Worm (Caenorhabditis elegans): ENCODE data around the gene F28H7.8.

F28H7.8 gene

DNA sequence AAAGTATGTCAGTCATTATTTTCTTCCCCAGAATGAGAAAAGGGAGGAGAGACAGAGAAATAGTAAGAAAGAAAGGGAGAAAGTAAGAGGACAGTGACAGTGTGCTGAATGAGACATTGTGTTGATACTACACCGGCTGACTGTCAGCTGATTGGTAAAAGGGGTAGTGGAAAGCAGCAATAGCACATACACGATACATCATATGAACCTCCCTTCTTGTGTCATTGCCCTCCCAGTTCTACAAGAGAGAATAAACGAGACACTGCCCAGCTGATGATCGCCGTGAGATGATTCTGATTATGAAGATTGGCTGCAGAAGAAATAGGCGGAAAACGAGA, 39.0 kb upstream of the F28H7.8 start (continued):
- TF ChIP-seq ztf-7 (tag; optimal IDR thresholded peaks at IDR 0.05) (peak; percentile 44), egl-27 (tag; optimal IDR thresholded peaks at IDR 0.05) (no peak), hlh-11 (tag; optimal IDR thresholded peaks at IDR 0.05) (peak; percentile 84), hlh-30 (tag; optimal IDR thresholded peaks at IDR 0.05; ENCODE audit: insufficient read depth) (peak; percentile 98), saeg-2 (GFP tag; IDR thresholded peaks at IDR 0.05) (0 out of 2 replicates have a peak, but pooled peaks have one; percentile 7), dve-1 (tag; optimal IDR thresholded peaks at IDR 0.05; ENCODE audit: insufficient read depth) (peak; percentile 83), mxl-3 (GFP tag; optimal IDR thresholded peaks at IDR 0.05) (peak; percentile 62), nhr-25 (tag; optimal IDR thresholded peaks at IDR 0.05; ENCODE audit: borderline replicate concordance, insufficient read depth) (no peak), ama-1 (optimal IDR thresholded peaks at IDR 0.05) (no peak), mep-1 (tag; optimal IDR thresholded peaks at IDR 0.05) (peak; percentile 71), spr-1 (tag; optimal IDR thresholded peaks at IDR 0.05) (no peak), lin-1 (GFP tag; IDR thresholded peaks at IDR 0.05) (peak; percentile 40; the same call in 1 of the 2 replicates), fos-1 (tag; optimal IDR thresholded peaks at IDR 0.05) (peak; percentile 45), dmd-8 (GFP tag; IDR thresholded peaks at IDR 0.05) (no peak), fkh-10 (GFP tag; optimal IDR thresholded peaks at IDR 0.05) (no peak), jun-1 (tag; optimal IDR thresholded peaks at IDR 0.05) (peak; percentile 25), tra-1 (GFP tag; IDR thresholded peaks at IDR 0.05) (peak; percentile 69; the same call in 1 of the 2 replicates), pqm-1 (tag; optimal IDR thresholded peaks at IDR 0.05) (peak; percentile 34), pha-4 (GFP tag; IDR thresholded peaks at IDR 0.05) (0 out of 2 replicates have a peak, but pooled peaks have one; percentile 3), pha-4 (tag; optimal IDR thresholded peaks at IDR 0.05) (no peak), rbr-2 (tag; optimal IDR thresholded peaks at IDR 0.05) (peak; percentile 14), dpl-1 (GFP tag; optimal IDR thresholded peaks at IDR 0.05) (peak; percentile 22), zag-1 (tag; optimal IDR thresholded peaks at IDR 0.05) (no peak), lsy-2 (tag; optimal IDR thresholded peaks at IDR 0.05) (peak in 1 of 2 experiments; percentile 48), nhr-28 (tag; optimal IDR thresholded peaks at IDR 0.05) (peak; percentile 98), daf-16 (GFP tag; optimal IDR thresholded peaks at IDR 0.05) (no peak), daf-16 (tag; optimal IDR thresholded peaks at IDR 0.05) (peak; percentile 54), hif-1 (tag; optimal IDR thresholded peaks at IDR 0.05) (peak in 1 of 2 experiments; percentile 60), ceh-32 (tag; optimal IDR thresholded peaks at IDR 0.05; ENCODE audit: poor library complexity) (no peak)

DNA sequence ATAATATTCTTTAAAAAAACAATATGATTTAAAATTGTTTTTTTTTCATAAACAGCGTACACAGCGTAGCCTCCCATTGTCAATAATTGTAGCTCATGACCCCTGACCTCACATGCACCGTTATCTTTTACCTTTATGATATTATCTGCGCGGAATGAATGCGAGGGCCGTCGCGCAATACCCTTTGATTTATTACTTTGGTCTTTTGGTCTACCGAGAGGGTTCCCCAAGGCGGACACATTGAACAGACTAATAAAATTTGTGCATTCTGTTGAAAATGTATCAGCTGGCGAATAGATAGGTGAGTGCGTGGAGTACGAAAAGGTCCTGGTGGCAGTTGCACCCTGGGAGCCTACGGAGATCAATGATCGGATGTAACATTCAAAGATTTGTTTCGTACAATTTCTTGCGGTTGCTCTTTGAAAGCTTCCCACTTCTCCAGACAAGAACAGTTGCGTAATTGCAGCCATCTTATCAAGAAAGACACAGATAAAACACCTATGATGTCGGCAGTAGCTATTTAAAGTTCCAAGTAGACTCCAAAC, 38.4 kb upstream of the F28H7.8 start:
- TF ChIP-seq dmd-6 (GFP tag; IDR thresholded peaks at IDR 0.05) (no peak), ceh-20 (GFP tag; IDR thresholded peaks at IDR 0.05) (peak; percentile 21; the same call in 1 of the 2 replicates), unc-62 (GFP tag; optimal IDR thresholded peaks at IDR 0.05 in 1 of 2) (peak in 1 of 2 experiments; percentile 80), unc-62 (tag; optimal IDR thresholded peaks at IDR 0.05) (no peak)

ce11 chrV:10720876-10721275, 37.9 kb upstream of the F28H7.8 start:
- no peak for TF ChIP-seq nhr-77 (tag; optimal IDR thresholded peaks at IDR 0.05)
- TF ChIP-seq ctbp-1 (GFP tag; IDR thresholded peaks at IDR 0.05) = no peak
- TF ChIP-seq hlh-30 (tag; optimal IDR thresholded peaks at IDR 0.05; ENCODE audit: insufficient read depth) = peak; percentile 65
- TF ChIP-seq nhr-28 (tag; optimal IDR thresholded peaks at IDR 0.05) = peak; percentile 4
- no peak for TF ChIP-seq dmd-6 (GFP tag; IDR thresholded peaks at IDR 0.05)
- TF ChIP-seq snpc-1.2 (GFP tag; IDR thresholded peaks at IDR 0.05) = no peak
- peak; percentile 6 for TF ChIP-seq dve-1 (tag; optimal IDR thresholded peaks at IDR 0.05; ENCODE audit: insufficient read depth)
- TF ChIP-seq unc-62 (GFP tag; optimal IDR thresholded peaks at IDR 0.05 in 1 of 2) = peak in 1 of 2 experiments; percentile 26
- TF ChIP-seq unc-62 (tag; optimal IDR thresholded peaks at IDR 0.05) = no peak
- TF ChIP-seq aly-2 (tag; optimal IDR thresholded peaks at IDR 0.05) = no peak
- TF ChIP-seq mxl-3 (GFP tag; optimal IDR thresholded peaks at IDR 0.05) = no peak
- TF ChIP-seq egl-43 (GFP tag; IDR thresholded peaks at IDR 0.05) = no peak
- no peak for TF ChIP-seq spr-1 (tag; optimal IDR thresholded peaks at IDR 0.05)
- TF ChIP-seq zfp-2 (tag; optimal IDR thresholded peaks at IDR 0.05) = no peak
- TF ChIP-seq mdl-1 (tag; optimal IDR thresholded peaks at IDR 0.05) = peak in 1 of 2 experiments; percentile 49
